Fruit fly (Drosophila melanogaster) Kc167 (cell line): ENCODE measurements around the gene CG15580.

Experiments used
- Myc ChIP-seq: fragments of >200 bp; optimal IDR thresholded peaks from 2 replicates; lab custom pipeline; 2017; ENCODE audit warnings: missing external identifiers
- Sin3A ChIP-seq: fragments of >200 bp; optimal IDR thresholded peaks from 2 replicates; lab custom pipeline; 2018; ENCODE audit warnings: missing external identifiers
- h ChIP-seq: fragments of >200 bp; optimal IDR thresholded peaks from 3 replicates; lab custom pipeline; 2018; ENCODE audit warnings: missing external identifiers
- insv ChIP-seq: fragments of >200 bp; optimal IDR thresholded peaks from 3 replicates; lab custom pipeline; 2018; ENCODE audit warnings: missing external identifiers
- psq ChIP-seq: fragments of >200 bp; optimal IDR thresholded peaks from 2 replicates; lab custom pipeline; 2017; ENCODE audit warnings: missing external identifiers
- ttk ChIP-seq: sonication (Bioruptor generic); optimal IDR thresholded peaks from 2 replicates; lab custom pipeline; 2017; ENCODE audit warnings: missing external identifiers

DNA sequence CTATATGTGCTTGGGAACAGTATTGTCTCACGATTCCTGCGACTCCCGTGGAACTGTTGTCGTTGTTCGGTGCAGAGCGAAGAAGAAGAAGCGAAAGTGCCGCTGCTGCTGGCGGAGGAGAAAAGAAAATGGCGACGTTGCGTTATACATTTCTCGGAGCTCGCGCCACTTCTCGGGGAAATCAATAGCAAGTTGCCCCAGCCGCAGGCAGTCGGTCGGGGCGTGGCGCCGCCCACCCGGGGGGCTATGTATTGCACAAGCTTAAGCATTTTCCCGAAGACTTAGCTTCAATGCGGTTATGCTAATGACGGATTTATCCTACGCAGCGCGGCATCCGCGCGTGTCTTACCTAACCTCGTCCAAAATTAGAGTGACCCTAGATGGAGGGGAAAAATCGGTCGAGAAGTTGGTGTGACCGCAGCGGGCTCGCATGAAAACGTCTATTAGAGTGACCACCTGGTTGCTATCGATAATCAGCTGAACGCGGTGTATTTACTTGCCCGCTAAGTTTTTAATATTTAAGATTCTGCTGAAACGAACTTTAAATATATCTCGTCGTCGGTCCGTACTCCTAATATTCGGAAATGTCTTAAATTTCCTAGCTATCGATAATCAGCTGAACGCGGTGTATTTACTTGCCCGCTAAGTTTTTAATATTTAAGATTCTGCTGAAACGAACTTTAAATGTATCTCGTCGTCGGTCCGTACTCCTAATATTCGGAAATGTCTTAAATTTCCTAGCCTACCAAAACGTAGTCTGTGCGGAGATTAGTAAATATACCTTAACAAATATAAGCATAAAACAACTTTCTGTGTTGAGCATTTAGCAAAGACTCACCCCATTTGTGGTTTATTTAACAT lies 48.9 kb downstream of the CG15580 start, which contains the start of gene Rm62:
- TF ChIP-seq psq (lab: Kevin White, UChicago) (no peak), ttk (lab: Kevin White, UChicago) (no peak), h (lab: Kevin White, UChicago) (no peak), Myc (no peak), Sin3A (no peak), insv (lab: Kevin White, UChicago) (no peak)
